Fruit fly (Drosophila melanogaster) ovary, adult (tissue): ENCODE measurements around the gene CG9316.
A peak's percentile ranks its signal among the peaks of the same experiment; 100 is the strongest.

Source experiments
- CG17801 ChIP-seq: fragments of 200-800 bp; optimal IDR thresholded peaks from 2 replicates; lab custom pipeline; 2019; ENCODE audit warnings: missing biosample characterization, mild to moderate bottlenecking, missing genetic modification characterization, moderate library complexity; ENCODE audit not compliant: partially characterized antibody

CG9316 gene

dm6 chr2L:20734687-20735088 lies 8.3 kb upstream of the CG9316 start:
- no peak for TF ChIP-seq CG17801

- no peak for TF ChIP-seq CG17801
These were observed 7.8 kb upstream of the CG9316 start, which contains the start of gene TM9SF2 for dm6 chr2L:20734066-20734686. Gene TM9SF2, minus strand, starts transcription at chr2L:20734309.

DNA sequence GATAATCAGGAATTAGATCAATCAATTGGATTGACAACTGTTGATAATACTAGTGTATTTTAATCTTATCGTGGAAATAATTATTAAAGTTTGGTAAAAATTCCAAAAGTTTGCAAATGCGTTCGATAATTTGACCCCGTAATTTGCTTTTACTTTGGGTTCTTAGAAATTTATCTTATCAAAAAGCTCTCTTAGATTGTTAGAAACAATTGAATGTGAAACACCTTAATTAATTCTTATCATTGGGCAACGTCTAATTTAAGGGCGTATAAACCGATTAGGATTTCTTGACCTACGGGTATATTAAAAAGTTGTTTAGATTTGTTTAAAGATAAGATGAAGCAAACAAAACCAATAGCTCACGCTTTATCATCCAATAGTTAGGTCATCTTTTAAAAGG lies 6.7 kb upstream of the CG9316 start:
- no peak for TF ChIP-seq CG17801

DNA sequence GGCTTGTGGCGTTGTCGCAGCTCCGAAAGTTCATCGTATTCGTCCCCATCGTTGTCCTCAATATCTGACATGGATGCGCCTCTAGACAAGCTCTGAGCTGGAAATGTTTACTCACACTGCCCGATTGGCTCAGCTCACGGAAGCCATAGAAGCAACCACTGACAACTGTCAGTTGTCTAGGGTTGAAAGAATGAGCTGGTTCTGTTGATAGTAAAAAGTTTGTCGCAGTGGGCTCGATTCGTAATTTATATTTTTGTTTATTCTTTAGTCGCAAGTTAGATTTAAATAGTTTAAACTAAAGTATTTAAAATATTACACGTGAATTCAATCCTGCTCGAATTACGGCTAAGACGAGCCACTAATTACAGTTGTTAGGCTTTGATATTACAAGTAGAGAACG lies 3.8 kb upstream of the CG9316 start, which contains the start of gene CarT:
Gene CarT, minus strand, starts transcription at position 101 of the 400 bp plus-strand sequence.
- TF ChIP-seq CG17801: no peak

DNA sequence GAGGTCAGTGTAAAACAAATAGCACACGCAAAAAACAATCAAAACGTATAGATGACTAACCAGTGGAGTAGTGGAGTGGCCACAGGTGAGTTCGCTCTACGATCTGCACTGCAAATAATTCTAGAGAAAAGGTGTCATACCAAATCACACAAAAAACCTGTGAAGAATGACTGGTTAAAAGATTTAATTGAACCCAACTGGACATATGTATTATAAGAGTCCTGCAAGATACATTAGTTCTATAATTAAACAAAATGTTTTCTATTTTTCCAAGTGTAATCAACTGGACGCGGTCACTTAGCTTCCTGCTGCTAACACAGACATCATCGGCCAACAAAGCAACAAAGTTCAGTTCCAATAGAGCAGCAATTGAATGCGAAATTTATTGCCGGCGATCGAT lies 2.3 kb downstream of the CG9316 start:
- no peak for TF ChIP-seq CG17801

dm6 chr2L:20721456-20721855 lies 4.9 kb downstream of the CG9316 start:
- TF ChIP-seq CG17801: no peak

dm6 chr2L:20720011-20720410 lies 6.3 kb downstream of the CG9316 start:
- TF ChIP-seq CG17801: no peak

DNA sequence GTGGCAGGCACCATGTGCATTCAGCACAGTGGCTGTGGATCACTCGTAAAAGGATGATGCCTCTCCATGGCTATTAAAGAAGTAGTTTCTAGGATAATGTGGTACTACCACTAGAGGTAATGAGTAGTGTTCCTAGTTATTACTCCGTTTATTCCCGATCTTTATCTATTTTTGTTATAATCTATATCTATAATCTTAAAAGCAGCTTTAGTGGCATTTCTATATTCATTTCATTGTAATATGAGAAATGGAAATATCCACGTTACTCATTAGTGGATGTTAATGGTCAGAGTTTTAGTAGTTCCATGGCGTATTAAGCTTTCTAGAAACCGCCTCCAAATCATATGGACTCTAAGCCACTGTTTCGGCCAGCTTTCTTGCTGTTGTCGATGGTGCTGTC lies 9.6 kb downstream of the CG9316 start:
- TF ChIP-seq CG17801: no peak

DNA sequence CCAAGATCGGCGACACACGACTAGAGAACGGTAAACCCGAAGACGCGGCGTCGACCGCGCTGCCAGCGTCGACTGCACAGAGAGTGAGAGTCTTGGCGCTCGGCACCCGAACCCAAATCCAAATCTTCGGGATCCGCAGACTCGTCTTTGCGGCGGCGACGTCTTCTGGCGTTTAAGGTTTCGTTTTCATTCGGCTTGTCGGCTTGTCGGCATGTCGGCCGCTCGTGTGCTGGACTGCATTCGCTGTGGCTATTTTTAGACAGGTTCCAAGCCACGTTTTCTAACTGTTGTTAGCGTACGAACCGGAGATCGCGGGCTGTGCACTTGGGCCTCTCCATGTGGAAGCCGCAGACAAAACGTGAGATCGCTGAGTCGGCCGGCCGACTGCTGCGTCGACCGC lies 10.3 kb downstream of the CG9316 start:
- TF ChIP-seq CG17801: peak; percentile 19

DNA sequence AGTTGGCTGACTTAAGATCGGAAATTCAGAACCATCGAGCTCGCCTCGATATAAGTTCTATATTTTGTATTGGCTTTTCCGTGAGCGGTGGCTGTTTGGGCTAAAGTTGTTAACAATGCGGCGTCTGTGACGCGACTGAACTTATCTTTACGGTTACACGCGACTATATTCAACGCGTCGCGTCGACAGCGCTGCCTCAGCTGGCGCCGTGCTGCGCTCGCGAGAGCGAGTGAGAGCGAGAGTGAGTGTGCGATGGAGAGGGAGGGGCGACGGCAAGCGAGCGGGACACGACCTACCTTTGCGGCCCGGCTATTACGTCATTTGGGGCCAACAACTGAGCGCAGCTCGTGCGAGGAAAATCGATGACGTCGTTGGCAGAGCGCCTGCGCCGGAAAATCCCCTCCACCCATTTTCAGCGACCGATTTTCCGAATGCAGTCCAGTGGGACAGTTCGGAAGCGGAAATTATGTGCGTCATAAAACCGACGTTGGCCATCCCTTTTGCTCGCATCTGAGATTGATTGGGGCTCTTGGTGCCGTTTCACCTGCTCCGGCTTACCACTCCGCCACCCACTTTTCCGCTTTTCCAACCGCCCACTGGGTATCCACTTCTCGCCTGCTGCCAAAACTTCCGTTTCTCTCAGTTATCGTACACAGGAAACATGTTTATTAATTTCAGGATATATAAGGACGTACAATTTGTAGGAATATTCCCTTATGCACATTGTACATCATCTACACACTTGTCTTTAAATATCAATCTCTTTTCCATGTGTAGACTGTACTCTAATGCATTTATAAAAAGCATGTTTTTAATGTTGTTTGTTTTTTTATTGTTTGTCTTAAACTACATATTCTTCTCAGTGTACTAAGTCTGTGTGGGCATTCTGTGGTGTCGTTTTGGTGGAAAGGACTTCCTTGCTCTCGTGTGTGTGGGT lies 11.6 kb downstream of the CG9316 start, which contains the start of gene Hr38:
Gene Hr38, minus strand, starts transcription at position 121 of the 937 bp plus-strand sequence.
- TF ChIP-seq CG17801: peak; percentile 32

- TF ChIP-seq CG17801: no peak
These were observed 20.4 kb downstream of the CG9316 start for dm6 chr2L:20705869-20706368.

DNA sequence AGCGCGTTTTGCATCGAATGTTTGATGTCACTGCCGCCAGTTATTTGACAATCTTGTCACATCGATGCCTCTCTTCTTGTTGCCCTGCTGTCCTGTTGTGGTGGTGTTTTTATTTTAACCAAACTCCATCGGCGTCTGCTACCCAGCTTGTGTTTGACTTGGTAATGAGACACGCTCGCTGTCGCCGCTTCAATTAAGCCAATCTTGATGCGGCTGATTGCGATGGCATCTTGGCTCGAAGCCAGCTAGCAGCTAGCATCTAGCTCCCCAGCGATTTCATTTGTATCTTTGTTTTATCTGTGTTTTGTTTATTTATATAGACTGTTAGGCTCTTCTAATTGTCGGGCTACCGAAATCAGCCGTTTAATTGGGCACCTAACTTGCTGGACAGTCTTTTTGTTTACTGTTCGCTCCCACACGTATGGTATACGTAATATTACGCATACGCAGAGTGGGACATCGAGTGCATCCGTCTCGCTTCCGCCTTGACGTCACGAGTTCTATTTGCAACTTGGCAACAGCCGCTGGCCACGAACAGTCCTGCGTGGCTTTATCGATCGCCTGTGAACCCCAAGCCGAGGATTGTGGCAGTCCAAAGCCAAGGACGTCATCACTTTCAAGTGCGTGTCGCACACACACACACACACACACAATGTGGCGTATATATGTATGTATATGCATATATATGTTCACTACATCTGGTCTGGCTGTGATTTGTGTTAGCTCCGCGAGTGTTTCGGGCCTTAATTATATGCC lies 21.7 kb downstream of the CG9316 start:
- TF ChIP-seq CG17801: no peak

- no peak for TF ChIP-seq CG17801
These were observed 25.7 kb downstream of the CG9316 start for dm6 chr2L:20700534-20701239.

DNA sequence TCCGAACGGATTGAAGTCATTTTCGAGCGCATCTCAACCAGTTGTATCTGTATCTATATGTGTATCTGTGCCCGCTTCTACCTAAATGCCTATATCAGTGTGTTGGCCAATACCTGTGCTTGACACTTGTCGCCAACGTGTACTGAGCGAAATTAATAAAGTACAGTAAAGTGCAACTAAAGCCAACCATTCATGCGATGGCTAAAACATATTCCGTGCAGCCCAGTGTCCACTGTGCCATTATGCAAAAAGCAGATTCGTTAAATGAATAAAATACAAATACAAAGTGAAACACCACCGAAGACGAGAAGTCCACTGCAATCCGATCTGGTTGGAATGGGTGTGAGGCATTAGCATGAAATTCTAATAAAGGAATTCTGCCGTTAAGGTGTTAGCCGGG lies 31.3 kb downstream of the CG9316 start:
- TF ChIP-seq CG17801: no peak

DNA sequence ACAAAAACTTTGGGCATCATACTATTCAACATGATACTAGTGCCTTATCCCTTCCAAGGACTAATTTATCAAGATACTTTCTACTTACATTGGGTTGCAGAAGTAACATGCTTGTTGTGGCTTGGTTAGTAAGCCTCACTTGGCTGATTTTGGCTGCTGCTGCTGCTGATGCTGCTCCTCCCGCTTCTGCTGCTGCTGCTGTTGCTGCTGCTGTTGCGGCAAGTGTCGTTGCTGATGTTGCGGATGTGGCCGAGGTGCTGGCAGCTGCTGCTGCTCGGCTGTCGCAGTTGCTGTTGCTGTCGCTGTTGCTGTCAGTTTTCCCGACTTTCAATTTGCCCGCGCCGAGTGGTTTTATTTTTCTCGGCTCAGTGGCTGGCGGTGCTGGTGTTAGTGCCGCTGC lies 36.3 kb downstream of the CG9316 start:
- TF ChIP-seq CG17801: no peak

DNA sequence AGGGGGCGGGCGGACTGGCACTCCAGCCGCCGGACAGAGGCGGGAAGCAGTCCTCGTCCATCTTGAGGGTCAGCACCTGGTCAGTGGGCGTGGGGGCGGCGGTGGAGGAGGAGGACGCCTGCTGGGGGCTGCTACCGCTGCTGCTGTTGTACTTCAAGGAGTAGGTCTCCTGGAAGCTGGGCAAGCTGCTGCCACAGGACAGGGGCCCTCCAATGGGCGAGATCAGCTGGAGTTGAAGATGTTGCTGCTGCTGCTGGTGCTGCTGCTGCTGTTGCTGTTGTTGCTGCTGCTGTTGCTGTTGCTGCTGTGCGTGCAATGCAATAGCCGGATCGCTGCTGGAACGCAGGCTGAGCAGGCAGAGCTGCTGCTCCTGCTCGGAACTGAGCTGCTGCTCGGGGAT lies 37.6 kb downstream of the CG9316 start:
- no peak for TF ChIP-seq CG17801
